Worm (Caenorhabditis elegans): Measurements from ENCODE around the gene C56G2.9.

DNA sequence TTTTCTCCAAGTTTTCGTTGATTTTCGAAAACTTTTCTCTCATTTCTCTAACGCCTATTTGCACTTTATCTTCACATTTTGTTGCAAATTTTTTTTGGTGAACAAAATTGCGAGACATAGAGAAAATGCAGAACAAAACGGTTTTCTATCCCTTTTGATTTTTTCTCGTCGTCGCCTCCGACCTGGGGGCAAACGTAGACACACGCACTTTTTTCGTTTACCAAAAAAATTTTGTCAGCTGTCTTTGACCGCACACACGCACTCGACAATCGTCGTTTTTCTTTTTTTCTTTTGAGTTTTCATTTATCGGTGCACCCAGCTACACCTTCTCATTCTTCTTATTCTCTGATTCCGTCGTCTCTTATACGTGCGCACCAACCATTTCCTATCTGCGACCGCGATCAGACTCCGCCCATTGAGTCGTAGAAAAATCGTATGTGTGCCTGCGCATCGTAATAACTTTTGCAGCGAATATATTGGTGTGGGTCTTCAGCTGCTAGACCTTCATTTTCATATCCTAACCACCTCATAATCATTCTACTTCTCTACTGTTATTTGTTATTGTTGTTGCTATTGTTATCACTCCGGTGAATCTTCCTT lies 19.3 kb upstream of the C56G2.9 start:
- TF ChIP-seq pha-4 (tag; optimal IDR thresholded peaks at IDR 0.05) (peak; percentile 37), ztf-4 (tag; optimal IDR thresholded peaks at IDR 0.05) (no peak), ztf-11 (tag; optimal IDR thresholded peaks at IDR 0.05) (no peak), ceh-9 (tag; optimal IDR thresholded peaks at IDR 0.05) (no peak), nhr-25 (tag; optimal IDR thresholded peaks at IDR 0.05) (peak; percentile 51), ceh-82 (tag; optimal IDR thresholded peaks at IDR 0.05) (no peak), ama-1 (optimal IDR thresholded peaks at IDR 0.05) (peak; percentile 31), ceh-16 (tag; optimal IDR thresholded peaks at IDR 0.05) (no peak)
